Fruit fly (Drosophila melanogaster) whole organism, prepupa: ENCODE measurements around the gene pck.

Source experiments
- Blimp-1 ChIP-seq: fragments of 200-800 bp; sonication (Bioruptor generic); optimal IDR thresholded peaks from 3 replicates; lab custom pipeline; 2017; ENCODE audit warnings: missing biosample characterization, missing genetic modification characterization, mild to moderate bottlenecking, moderate library complexity, missing genetic modification reagents
- CG10669 ChIP-seq: fragments of 200-800 bp; sonication (Bioruptor generic); optimal IDR thresholded peaks from 3 replicates; lab custom pipeline; 2018; ENCODE audit warnings: missing biosample characterization, mild to moderate bottlenecking, missing genetic modification characterization, moderate library complexity
- CG11762 ChIP-seq: fragments of 200-800 bp; sonication (Bioruptor generic); optimal IDR thresholded peaks from 3 replicates; lab custom pipeline; 2016; ENCODE audit warnings: missing biosample characterization, missing genetic modification characterization; ENCODE audit not compliant: insufficient read depth
- CG11902 ChIP-seq: fragments of 200-800 bp; sonication (Bioruptor generic); optimal IDR thresholded peaks from 3 replicates; lab custom pipeline; 2016; ENCODE audit warnings: missing biosample characterization, missing genetic modification characterization
- CG16779 ChIP-seq: fragments of 200-800 bp; sonication (Bioruptor generic); optimal IDR thresholded peaks from 3 replicates; lab custom pipeline; 2017; ENCODE audit warnings: missing biosample characterization, mild to moderate bottlenecking, missing genetic modification characterization
- CG3032 ChIP-seq: fragments of 200-800 bp; optimal IDR thresholded peaks from 2 replicates; lab custom pipeline; 2019; ENCODE audit warnings: missing biosample characterization, mild to moderate bottlenecking, missing genetic modification characterization, moderate library complexity
- CG32006 ChIP-seq: fragments of 200-800 bp; sonication (Bioruptor generic); optimal IDR thresholded peaks from 3 replicates; lab custom pipeline; 2017; ENCODE audit warnings: missing biosample characterization, mild to moderate bottlenecking, missing genetic modification characterization
- CG34406 ChIP-seq: fragments of 200-800 bp; sonication (Bioruptor generic); optimal IDR thresholded peaks from 3 replicates; lab custom pipeline; 2016; ENCODE audit warnings: missing biosample characterization, missing genetic modification characterization
- CG3919 ChIP-seq: fragments of 200-800 bp; sonication (Bioruptor generic); optimal IDR thresholded peaks from 3 replicates; lab custom pipeline; 2016; ENCODE audit warnings: missing biosample characterization, missing genetic modification characterization
- CG6163 ChIP-seq: fragments of 200-800 bp; sonication (Bioruptor generic); IDR thresholded peaks from 3 replicates; pipeline ENCODE4 v1.3.6; 2022; ENCODE audit warnings: missing biosample characterization, missing genetic modification characterization
- CG6276 ChIP-seq: fragments of 200-800 bp; sonication (Bioruptor generic); optimal IDR thresholded peaks from 2 replicates; lab custom pipeline; 2017; ENCODE audit warnings: missing biosample characterization, mild to moderate bottlenecking, missing genetic modification characterization
- CG6792 ChIP-seq: fragments of 200-800 bp; sonication (Bioruptor generic); optimal IDR thresholded peaks from 3 replicates; lab custom pipeline; 2016; ENCODE audit warnings: missing biosample characterization, missing genetic modification characterization
- CG6808 ChIP-seq: fragments of 200-800 bp; sonication (Bioruptor generic); optimal IDR thresholded peaks from 3 replicates; lab custom pipeline; 2017; ENCODE audit warnings: missing biosample characterization, missing genetic modification characterization, mild to moderate bottlenecking, moderate library complexity, missing genetic modification reagents
- CG6854 ChIP-seq: fragments of 200-800 bp; sonication (Bioruptor generic); optimal IDR thresholded peaks from 2 replicates; lab custom pipeline; 2017; ENCODE audit warnings: missing biosample characterization, mild to moderate bottlenecking, missing genetic modification characterization
- CG7368 ChIP-seq: fragments of 200-800 bp; sonication (Bioruptor generic); optimal IDR thresholded peaks from 3 replicates; lab custom pipeline; 2016; ENCODE audit warnings: missing biosample characterization, missing genetic modification characterization
- CG8119 ChIP-seq: fragments of 200-800 bp; sonication (Bioruptor generic); IDR thresholded peaks from 3 replicates; pipeline ENCODE4 v1.3.6; 2022; ENCODE audit warnings: missing biosample characterization, missing genetic modification characterization
- CG8319 ChIP-seq: fragments of 200-800 bp; sonication (Bioruptor generic); optimal IDR thresholded peaks from 3 replicates; lab custom pipeline; 2016; ENCODE audit warnings: missing biosample characterization, missing genetic modification characterization
- Eip75B ChIP-seq: fragments of 200-800 bp; sonication (Bioruptor generic); optimal IDR thresholded peaks from 3 replicates; lab custom pipeline; 2016; ENCODE audit warnings: missing biosample characterization, missing genetic modification characterization
- Eip93F ChIP-seq: fragments of 200-800 bp; sonication (Bioruptor generic); optimal IDR thresholded peaks from 2 replicates; lab custom pipeline; 2016; ENCODE audit warnings: missing biosample characterization, mild to moderate bottlenecking, missing genetic modification characterization
- Ets21C ChIP-seq: fragments of 200-800 bp; sonication (Bioruptor generic); optimal IDR thresholded peaks from 3 replicates; lab custom pipeline; 2016; ENCODE audit warnings: missing biosample characterization, missing genetic modification characterization
- Ets96B ChIP-seq: fragments of 200-800 bp; optimal IDR thresholded peaks from 2 replicates; lab custom pipeline; 2019; ENCODE audit warnings: missing biosample characterization, mild to moderate bottlenecking, missing genetic modification characterization, moderate library complexity
- Hr38 ChIP-seq: sonication (Bioruptor generic); optimal IDR thresholded peaks from 2 replicates; lab custom pipeline; 2016; ENCODE audit warnings: missing biosample characterization, missing genetic modification characterization
- Lpt ChIP-seq: fragments of 200-800 bp; sonication (Bioruptor generic); optimal IDR thresholded peaks from 3 replicates; lab custom pipeline; 2016; ENCODE audit warnings: missing biosample characterization, missing genetic modification characterization
- Met ChIP-seq: fragments of 200-800 bp; sonication (Bioruptor generic); optimal IDR thresholded peaks from 3 replicates; lab custom pipeline; 2016; ENCODE audit warnings: missing biosample characterization, missing genetic modification characterization
- Sox102F ChIP-seq: fragments of 200-800 bp; sonication (Bioruptor generic); optimal IDR thresholded peaks from 2 replicates; lab custom pipeline; 2016; ENCODE audit warnings: missing biosample characterization, mild to moderate bottlenecking, missing genetic modification characterization
- Sox15 ChIP-seq: fragments of 200-800 bp; sonication (Bioruptor generic); optimal IDR thresholded peaks from 3 replicates; lab custom pipeline; 2016; ENCODE audit warnings: missing biosample characterization, missing genetic modification characterization
- achi ChIP-seq: fragments of 200-800 bp; sonication (Bioruptor generic); optimal IDR thresholded peaks from 3 replicates; lab custom pipeline; 2016; ENCODE audit warnings: missing biosample characterization, missing genetic modification characterization
- acj6 ChIP-seq: fragments of 200-800 bp; sonication (Bioruptor generic); optimal IDR thresholded peaks from 3 replicates; lab custom pipeline; 2016; ENCODE audit warnings: missing biosample characterization, missing genetic modification characterization
- dsx ChIP-seq: fragments of 200-800 bp; optimal IDR thresholded peaks from 3 replicates; lab custom pipeline; 2019; ENCODE audit warnings: missing biosample characterization, mild to moderate bottlenecking, missing genetic modification characterization, moderate library complexity; ENCODE audit not compliant: poor library complexity, severe bottlenecking
- esn ChIP-seq: fragments of 200-800 bp; sonication (Bioruptor generic); optimal IDR thresholded peaks from 2 replicates; lab custom pipeline; 2016; ENCODE audit warnings: missing biosample characterization, mild to moderate bottlenecking, missing genetic modification characterization, moderate library complexity
- fd59A ChIP-seq: fragments of 200-800 bp; sonication (Bioruptor generic); optimal IDR thresholded peaks from 2 replicates; lab custom pipeline; 2017; ENCODE audit warnings: missing biosample characterization, mild to moderate bottlenecking, missing genetic modification characterization, missing genetic modification reagents
- fd85E ChIP-seq: fragments of 200-800 bp; sonication (Bioruptor generic); optimal IDR thresholded peaks from 3 replicates; lab custom pipeline; 2016; ENCODE audit warnings: missing biosample characterization, missing genetic modification characterization
- lz ChIP-seq: fragments of 200-800 bp; sonication (Bioruptor generic); optimal IDR thresholded peaks from 3 replicates; lab custom pipeline; 2016; ENCODE audit warnings: missing biosample characterization, missing genetic modification characterization
- net ChIP-seq: fragments of 200-800 bp; sonication (Bioruptor generic); optimal IDR thresholded peaks from 3 replicates; lab custom pipeline; 2016; ENCODE audit warnings: missing biosample characterization, missing genetic modification characterization
- spab ChIP-seq: fragments of 200-800 bp; sonication (Bioruptor generic); optimal IDR thresholded peaks from 2 replicates; lab custom pipeline; 2017; ENCODE audit warnings: missing biosample characterization, mild to moderate bottlenecking, missing genetic modification characterization, missing genetic modification reagents
- topi ChIP-seq: fragments of 200-800 bp; sonication (Bioruptor generic); optimal IDR thresholded peaks from 3 replicates; lab custom pipeline; 2016; ENCODE audit warnings: missing biosample characterization, missing genetic modification characterization
- vri ChIP-seq: fragments of 200-800 bp; sonication (Bioruptor generic); optimal IDR thresholded peaks from 3 replicates; lab custom pipeline; 2016; ENCODE audit warnings: missing biosample characterization, mild to moderate bottlenecking, missing genetic modification characterization

The pck gene

DNA sequence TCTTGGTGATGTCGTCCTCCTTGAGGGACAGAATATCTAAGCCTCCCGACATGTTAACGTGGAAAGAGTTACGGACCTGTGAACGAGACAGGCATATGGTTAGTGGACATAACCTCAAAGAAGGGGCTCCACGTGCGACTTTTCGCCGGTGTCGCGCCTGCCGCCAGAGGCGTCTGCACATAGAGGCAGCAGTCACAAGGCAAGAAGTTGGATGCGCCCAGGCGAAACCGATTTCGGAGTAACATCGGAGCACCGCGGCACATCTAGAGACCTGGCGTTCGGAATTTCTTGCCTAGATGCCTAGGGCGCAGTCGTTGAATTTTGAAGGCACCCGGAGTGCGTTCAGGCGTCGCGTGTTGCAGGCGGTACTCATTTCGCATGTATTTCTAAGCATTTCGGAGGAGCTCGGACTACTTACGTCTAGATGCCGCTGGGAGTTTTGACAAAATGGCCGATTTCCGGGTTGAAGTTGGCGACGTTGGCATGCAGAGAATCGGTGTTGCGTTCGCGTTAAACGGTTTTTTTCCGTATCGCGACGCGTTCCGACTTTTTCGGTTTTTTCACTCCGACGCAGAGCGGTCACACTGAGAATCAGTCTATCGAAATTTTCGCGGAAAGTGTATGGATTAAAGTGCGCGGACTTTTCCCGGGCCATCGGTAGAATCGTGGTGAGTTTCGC, 12.5 kb downstream of the pck start, which contains the start of the genes sta and inc (continued):
- TF ChIP-seq CG34406 (GFP tag; lab: Kevin White, UChicago) (peak; percentile 40), CG8319 (GFP tag; lab: Kevin White, UChicago) (peak; percentile 10), CG7368 (GFP tag; lab: Kevin White, UChicago) (peak; percentile 63), CG3919 (GFP tag; lab: Kevin White, UChicago) (peak; percentile 77), CG6808 (GFP tag; lab: Kevin White, UChicago) (peak; percentile 42), achi (GFP tag; lab: Kevin White, UChicago) (peak; percentile 80), Lpt (GFP tag; lab: Kevin White, UChicago) (no peak), Sox15 (GFP tag; lab: Kevin White, UChicago) (no peak), Ets21C (GFP tag; lab: Kevin White, UChicago) (peak; percentile 12), net (peak; percentile 46), CG8119 (GFP tag; lab: Robert Waterston, UW) (peak; percentile 31; the same call in 1 of the 3 replicates), lz (GFP tag; lab: Kevin White, UChicago) (peak; percentile 43), dsx (GFP tag; lab: Kevin White, UChicago) (peak; percentile 38), CG32006 (GFP tag; lab: Kevin White, UChicago) (no peak), CG16779 (tag; lab: Kevin White, UChicago) (peak; percentile 28), spab (GFP tag; lab: Kevin White, UChicago) (peak; percentile 10), Eip93F (GFP tag; lab: Kevin White, UChicago) (no peak), CG6792 (GFP tag; lab: Kevin White, UChicago) (peak; percentile 54), CG6854 (GFP tag; lab: Kevin White, UChicago) (peak; percentile 91), vri (peak; percentile 64), CG6276 (GFP tag; lab: Kevin White, UChicago) (no peak), CG11902 (GFP tag; lab: Kevin White, UChicago) (no peak), fd59A (peak; percentile 11), topi (peak; percentile 70), Met (peak; percentile 68), Blimp-1 (GFP tag; lab: Kevin White, UChicago) (peak; percentile 29), Sox102F (GFP tag; lab: Kevin White, UChicago) (peak; percentile 44), CG11762 (GFP tag; lab: Kevin White, UChicago) (peak; percentile 3), Ets96B (tag; lab: Kevin White, UChicago) (peak; percentile 20), CG6163 (peak; percentile 76), Eip75B (peak; percentile 51), CG3032 (peak; percentile 50), CG10669 (GFP tag; lab: Kevin White, UChicago) (peak; percentile 41)

DNA sequence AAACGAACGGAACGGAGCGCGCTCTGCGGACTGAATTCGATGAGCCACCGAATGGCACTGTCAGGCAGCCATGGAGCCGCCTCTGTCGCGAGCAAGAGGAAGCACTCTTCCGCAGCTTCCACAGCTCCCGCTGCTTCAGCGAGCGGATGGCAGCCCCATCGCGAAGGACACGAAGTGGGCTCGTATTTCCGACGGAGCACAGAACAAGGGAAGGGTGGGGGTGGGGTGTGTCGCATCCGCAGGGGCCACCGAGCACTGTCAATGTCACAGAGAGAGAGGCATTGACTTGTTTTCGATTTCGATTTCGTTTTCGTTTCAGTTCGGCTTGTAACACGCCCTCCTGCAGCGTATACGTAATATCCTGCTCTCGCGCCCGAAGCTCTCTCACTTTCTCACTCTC, 37.3 kb downstream of the pck start, which contains the start of gene Nmdar2:
Gene Nmdar2, minus strand, starts transcription at position 59 of the 400 bp plus-strand sequence.
- TF ChIP-seq CG6163 (no peak), fd85E (no peak), CG32006 (GFP tag; lab: Kevin White, UChicago) (no peak), acj6 (no peak), Hr38 (GFP tag; lab: Kevin White, UChicago) (no peak), Eip93F (GFP tag; lab: Kevin White, UChicago) (no peak), achi (GFP tag; lab: Kevin White, UChicago) (no peak), Eip75B (no peak), CG7368 (GFP tag; lab: Kevin White, UChicago) (no peak), Met (no peak), Ets96B (tag; lab: Kevin White, UChicago) (no peak), CG10669 (GFP tag; lab: Kevin White, UChicago) (no peak), CG6808 (GFP tag; lab: Kevin White, UChicago) (no peak), esn (GFP tag; lab: Kevin White, UChicago) (no peak)
